Worm (Caenorhabditis elegans): ENCODE results near the gene rab-6.2.

Gene rab-6.2

ce11 chrX:17184363-17184762 lies 37.9 kb upstream of the rab-6.2 start (continued):
- TF ChIP-seq mep-1 (tag; optimal IDR thresholded peaks at IDR 0.05) = peak; percentile 85
- no peak for TF ChIP-seq efl-3 (GFP tag; optimal IDR thresholded peaks at IDR 0.05)
- no peak for TF ChIP-seq sox-4 (tag; optimal IDR thresholded peaks at IDR 0.05)
- no peak for TF ChIP-seq C04F5.9 (tag; optimal IDR thresholded peaks at IDR 0.05)
- peak; percentile 50 to 68 for TF ChIP-seq efl-1 (optimal IDR thresholded peaks at IDR 0.05)
- TF ChIP-seq efl-1 (GFP tag; optimal IDR thresholded peaks at IDR 0.05 in 1 of 2) = peak in 1 of 2 experiments; percentile 93
- TF ChIP-seq nhr-77 (tag; optimal IDR thresholded peaks at IDR 0.05) = peak; percentile 42
- peak; percentile 59 for TF ChIP-seq swsn-7 (tag; optimal IDR thresholded peaks at IDR 0.05)
- TF ChIP-seq vab-15 (tag; optimal IDR thresholded peaks at IDR 0.05) = no peak
- peak in 2 of 3 experiments; percentile 16 for TF ChIP-seq dpl-1 (GFP tag; optimal IDR thresholded peaks at IDR 0.05)
- peak; percentile 2 for TF ChIP-seq F16B12.6 (tag; optimal IDR thresholded peaks at IDR 0.05)
- TF ChIP-seq lin-13 (GFP tag; optimal IDR thresholded peaks at IDR 0.05) = no peak
- no peak for TF ChIP-seq ceh-63 (GFP tag; optimal IDR thresholded peaks at IDR 0.05)
- peak in 1 of 2 experiments; percentile 92 for TF ChIP-seq mdl-1 (tag; optimal IDR thresholded peaks at IDR 0.05)
- TF ChIP-seq elt-3 (tag; optimal IDR thresholded peaks at IDR 0.05) = peak in 1 of 6 experiments; percentile 29
- TF ChIP-seq grh-1 (GFP tag; IDR thresholded peaks at IDR 0.05) = peak; percentile 48; the same call in 1 of the 2 replicates
- TF ChIP-seq nhr-71 (tag; optimal IDR thresholded peaks at IDR 0.05) = peak; percentile 75
- TF ChIP-seq snpc-4 (tag; optimal IDR thresholded peaks at IDR 0.05) = peak; percentile 42
- no peak for TF ChIP-seq alr-1 (tag; optimal IDR thresholded peaks at IDR 0.05; ENCODE audit: borderline replicate concordance)
- peak; percentile 85 for TF ChIP-seq jun-1 (tag; optimal IDR thresholded peaks at IDR 0.05)
- TF ChIP-seq nhr-84 (tag; optimal IDR thresholded peaks at IDR 0.05) = no peak
- peak; percentile 59 for TF ChIP-seq nhr-85 (tag)
- TF ChIP-seq nhr-47 (tag; optimal IDR thresholded peaks at IDR 0.05) = peak; percentile 67
- no peak for TF ChIP-seq unc-130 (tag; optimal IDR thresholded peaks at IDR 0.05)

ce11 chrX:17185696-17186430 lies 36.4 kb upstream of the rab-6.2 start, which contains the start of gene sid-3:
sid-3 (plus strand) TSS chrX:17186380.
- TF ChIP-seq elt-2 (tag; optimal IDR thresholded peaks at IDR 0.05) (peak; percentile 46), lin-14 (GFP tag; optimal IDR thresholded peaks at IDR 0.05) (no peak)

ce11 chrX:17195080-17195479 lies 27.2 kb upstream of the rab-6.2 start, which contains the start of gene B0302.5:
B0302.5 (minus strand) TSS chrX:17195137.
- TF ChIP-seq C04F5.9 (tag; optimal IDR thresholded peaks at IDR 0.05) = no peak
- no peak for TF ChIP-seq nhr-77 (tag; optimal IDR thresholded peaks at IDR 0.05)
- peak; percentile 0 for TF ChIP-seq elt-2 (tag; optimal IDR thresholded peaks at IDR 0.05)
- no peak for TF ChIP-seq blmp-1 (tag; optimal IDR thresholded peaks at IDR 0.05)

ce11 chrX:17197824-17198223 lies 24.5 kb upstream of the rab-6.2 start:
- no peak for TF ChIP-seq dsc-1 (tag; optimal IDR thresholded peaks at IDR 0.05)
- TF ChIP-seq C04F5.9 (tag; optimal IDR thresholded peaks at IDR 0.05) = no peak
- TF ChIP-seq F16B12.6 (tag; optimal IDR thresholded peaks at IDR 0.05) = no peak
- no peak for TF ChIP-seq nhr-28 (tag; optimal IDR thresholded peaks at IDR 0.05)

ce11 chrX:17203399-17203798 lies 18.9 kb upstream of the rab-6.2 start:
- no peak for TF ChIP-seq nhr-77 (tag; optimal IDR thresholded peaks at IDR 0.05)
- no peak for TF ChIP-seq ceh-8 (GFP tag; optimal IDR thresholded peaks at IDR 0.05)
- TF ChIP-seq nhr-90 (tag; optimal IDR thresholded peaks at IDR 0.05; ENCODE audit: poor library complexity) = no peak
- no peak for TF ChIP-seq elt-3 (tag; optimal IDR thresholded peaks at IDR 0.05)

ce11 chrX:17205853-17206252 lies 16.4 kb upstream of the rab-6.2 start:
- no peak for TF ChIP-seq ceh-82 (tag; optimal IDR thresholded peaks at IDR 0.05)
- no peak for TF ChIP-seq lin-15B (tag; optimal IDR thresholded peaks at IDR 0.05)
- no peak for TF ChIP-seq dsc-1 (tag; optimal IDR thresholded peaks at IDR 0.05)
- TF ChIP-seq lin-14 (GFP tag; optimal IDR thresholded peaks at IDR 0.05) = no peak
- no peak for TF ChIP-seq pag-3 (tag; optimal IDR thresholded peaks at IDR 0.05; ENCODE audit: borderline replicate concordance, insufficient read depth)
- TF ChIP-seq Y116A8C.19 (tag; optimal IDR thresholded peaks at IDR 0.05; ENCODE audit: borderline replicate concordance) = no peak
- no peak for TF ChIP-seq nhr-71 (tag; optimal IDR thresholded peaks at IDR 0.05)
- TF ChIP-seq efl-3 (GFP tag; optimal IDR thresholded peaks at IDR 0.05) = no peak
- no peak for TF ChIP-seq nhr-84 (tag; optimal IDR thresholded peaks at IDR 0.05)
- no peak for TF ChIP-seq nhr-76 (tag; optimal IDR thresholded peaks at IDR 0.05)
